Fruit fly (Drosophila melanogaster) whole organism, adult: ENCODE results near the gene Myc.

Experiments used
- CG11617 ChIP-seq: fragments of 200-800 bp; sonication (Bioruptor generic); optimal IDR thresholded peaks from 2 replicates; lab custom pipeline; 2017; ENCODE audit warnings: mild to moderate bottlenecking, missing biosample characterization, missing genetic modification reagents, missing genetic modification characterization
- CG12768 ChIP-seq: fragments of 200-800 bp; sonication (Bioruptor generic); optimal IDR thresholded peaks from 2 replicates; lab custom pipeline; 2017; ENCODE audit warnings: missing biosample characterization, missing genetic modification characterization, mild to moderate bottlenecking, moderate library complexity, missing genetic modification reagents
- CG14711 ChIP-seq: fragments of 200-800 bp; sonication (Bioruptor generic); optimal IDR thresholded peaks from 2 replicates; lab custom pipeline; 2018; ENCODE audit warnings: missing biosample characterization, mild to moderate bottlenecking, missing genetic modification characterization, moderate library complexity
- CG1620 ChIP-seq: fragments of 200-800 bp; sonication (Bioruptor generic); optimal IDR thresholded peaks from 2 replicates; lab custom pipeline; 2016; ENCODE audit warnings: missing biosample characterization, missing genetic modification characterization
- CG33017 ChIP-seq: fragments of 200-800 bp; sonication (Bioruptor generic); optimal IDR thresholded peaks from 2 replicates; lab custom pipeline; 2018; ENCODE audit warnings: missing biosample characterization, mild to moderate bottlenecking, missing genetic modification characterization, moderate library complexity
- CG5204 ChIP-seq: fragments of 200-800 bp; sonication (Bioruptor generic); optimal IDR thresholded peaks from 2 replicates; lab custom pipeline; 2016; ENCODE audit warnings: missing biosample characterization, missing genetic modification characterization
- CG7045 ChIP-seq: fragments of 200-800 bp; sonication (Bioruptor generic); optimal IDR thresholded peaks from 2 replicates; lab custom pipeline; 2017; ENCODE audit warnings: missing biosample characterization, mild to moderate bottlenecking, missing genetic modification characterization
- CG7101 ChIP-seq: fragments of 200-800 bp; sonication (Bioruptor generic); optimal IDR thresholded peaks from 2 replicates; lab custom pipeline; 2018; ENCODE audit warnings: missing biosample characterization, mild to moderate bottlenecking, missing genetic modification characterization, moderate library complexity
- Clk ChIP-seq: fragments of 200-800 bp; sonication (Bioruptor generic); optimal IDR thresholded peaks from 2 replicates; lab custom pipeline; 2017; ENCODE audit warnings: missing biosample characterization, missing genetic modification characterization
- Crg-1 ChIP-seq: fragments of 200-800 bp; sonication (Bioruptor generic); optimal IDR thresholded peaks from 2 replicates; lab custom pipeline; 2016; ENCODE audit warnings: missing biosample characterization, missing genetic modification characterization
- Hr96 ChIP-seq: fragments of 200-800 bp; sonication (Bioruptor generic); optimal IDR thresholded peaks from 2 replicates; lab custom pipeline; 2016; ENCODE audit warnings: missing biosample characterization, missing genetic modification characterization
- Mnt ChIP-seq: fragments of 200-800 bp; sonication (Bioruptor generic); optimal IDR thresholded peaks from 2 replicates; lab custom pipeline; 2016; ENCODE audit warnings: missing biosample characterization, mild to moderate bottlenecking, missing genetic modification characterization
- bab1 ChIP-seq: fragments of 200-800 bp; sonication (Bioruptor generic); optimal IDR thresholded peaks from 3 replicates; lab custom pipeline; 2019; ENCODE audit warnings: missing biosample characterization, mild to moderate bottlenecking, missing genetic modification characterization, moderate library complexity
- cic ChIP-seq: fragments of 200-800 bp; sonication (Bioruptor generic); optimal IDR thresholded peaks from 2 replicates; lab custom pipeline; 2017; ENCODE audit warnings: missing biosample characterization, mild to moderate bottlenecking, missing genetic modification characterization, moderate library complexity
- cnc ChIP-seq, 2 experiments: fragments of >200 bp; optimal IDR thresholded peaks; 2 replicates each; lab custom pipeline; 2017
- kay ChIP-seq: fragments of 200-800 bp; sonication (Bioruptor generic); peaks from one replicate; lab custom pipeline; 2016; ENCODE audit warnings: missing biosample characterization, missing genetic modification characterization, borderline replicate concordance
- ovo ChIP-seq: fragments of 200-800 bp; sonication (Bioruptor generic); optimal IDR thresholded peaks from 2 replicates; lab custom pipeline; 2016; ENCODE audit warnings: missing biosample characterization, missing genetic modification characterization
- pad ChIP-seq: fragments of 200-800 bp; sonication (Bioruptor generic); optimal IDR thresholded peaks from 3 replicates; lab custom pipeline; 2017; ENCODE audit warnings: missing biosample characterization, missing genetic modification characterization, mild to moderate bottlenecking, moderate library complexity, missing genetic modification reagents
- tj ChIP-seq: fragments of 200-800 bp; sonication (Bioruptor generic); optimal IDR thresholded peaks from 3 replicates; lab custom pipeline; 2017; ENCODE audit warnings: missing biosample characterization, mild to moderate bottlenecking, missing genetic modification characterization, moderate library complexity
- toe ChIP-seq: fragments of 200-800 bp; sonication (Bioruptor generic); optimal IDR thresholded peaks from 2 replicates; lab custom pipeline; 2016; ENCODE audit warnings: missing biosample characterization, missing genetic modification characterization

Myc gene

dm6 chrX:3372656-3373268 is at the start of gene Myc:
Gene Myc, plus strand, starts transcription at chrX:3373159.
- TF ChIP-seq Crg-1 (GFP tag; lab: Kevin White, UChicago) (peak; percentile 9), CG11617 (GFP tag; lab: Kevin White, UChicago) (no peak), bab1 (no peak), Mnt (GFP tag; lab: Kevin White, UChicago) (peak; percentile 70), CG7101 (tag; lab: Kevin White, UChicago) (peak; percentile 28), cic (peak; percentile 33), toe (GFP tag; lab: Kevin White, UChicago) (no peak), CG1620 (GFP tag; lab: Kevin White, UChicago) (no peak), cnc (optimal IDR thresholded peaks at IDR 0.05; lab: Kevin White, UChicago) (no peak), tj (GFP tag; lab: Kevin White, UChicago) (peak; percentile 61), Clk (GFP tag; lab: Kevin White, UChicago) (no peak), kay (GFP tag; lab: Kevin White, UChicago) (no peak), CG12768 (peak; percentile 3), CG14711 (tag; lab: Kevin White, UChicago) (no peak), CG33017 (tag; lab: Kevin White, UChicago) (no peak)

DNA sequence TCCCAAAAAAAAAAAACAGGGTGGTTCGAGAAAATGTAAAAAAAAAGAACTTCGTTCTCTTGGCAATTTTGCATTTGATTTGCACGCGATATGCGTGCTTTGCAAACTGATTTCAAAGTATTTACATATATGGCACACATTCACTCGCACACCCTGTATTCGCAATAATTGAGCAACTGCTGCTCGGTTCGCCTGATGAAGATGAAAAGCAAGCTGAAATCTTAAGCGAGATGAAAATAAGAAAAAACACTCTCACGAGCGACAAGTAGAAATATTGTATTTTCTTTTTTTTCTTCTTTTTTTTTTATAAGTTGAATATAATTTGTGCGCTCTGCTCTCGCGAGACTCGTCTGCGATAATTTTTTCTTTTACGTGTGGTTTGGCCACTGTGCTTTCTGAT is 44.0 kb upstream of the Myc start:
- TF ChIP-seq CG33017 (tag; lab: Kevin White, UChicago) (peak; percentile 51), tj (GFP tag; lab: Kevin White, UChicago) (peak; percentile 8), cnc (optimal IDR thresholded peaks at IDR 0.05; lab: Kevin White, UChicago) (no peak), Crg-1 (GFP tag; lab: Kevin White, UChicago) (no peak), CG7045 (GFP tag; lab: Kevin White, UChicago) (peak; percentile 45), CG14711 (tag; lab: Kevin White, UChicago) (peak; percentile 66), CG5204 (peak; percentile 36), cic (no peak), pad (no peak), Hr96 (GFP tag; lab: Kevin White, UChicago) (no peak), CG11617 (GFP tag; lab: Kevin White, UChicago) (peak; percentile 17), toe (GFP tag; lab: Kevin White, UChicago) (peak; percentile 2), Clk (GFP tag; lab: Kevin White, UChicago) (no peak), Mnt (GFP tag; lab: Kevin White, UChicago) (no peak), bab1 (peak; percentile 7), CG7101 (tag; lab: Kevin White, UChicago) (peak; percentile 66), ovo (GFP tag; lab: Kevin White, UChicago) (no peak), CG12768 (no peak)

DNA sequence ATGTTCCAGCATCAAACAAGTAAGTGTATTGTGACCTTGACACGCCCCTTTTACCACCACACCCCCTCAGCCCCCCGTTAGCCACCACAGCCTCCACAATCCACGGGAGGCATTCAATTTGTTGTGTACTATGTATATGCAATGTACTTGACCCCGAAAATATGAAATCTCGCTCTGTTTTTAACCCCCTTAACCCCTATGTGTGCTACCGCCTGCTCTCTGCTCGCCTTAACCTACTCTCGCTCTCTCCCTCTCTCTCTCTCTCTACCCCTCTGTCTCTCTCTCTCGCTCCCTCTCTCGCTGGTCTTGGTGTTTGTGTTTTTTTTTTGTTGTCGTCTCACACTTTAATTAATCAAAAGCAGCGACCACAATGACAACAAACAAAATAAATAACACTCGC is 40.4 kb upstream of the Myc start:
- TF ChIP-seq CG7045 (GFP tag; lab: Kevin White, UChicago) (no peak), ovo (GFP tag; lab: Kevin White, UChicago) (no peak), bab1 (no peak), cnc (optimal IDR thresholded peaks at IDR 0.05; lab: Kevin White, UChicago) (no peak), CG11617 (GFP tag; lab: Kevin White, UChicago) (no peak), pad (no peak), CG33017 (tag; lab: Kevin White, UChicago) (no peak), tj (GFP tag; lab: Kevin White, UChicago) (no peak), kay (GFP tag; lab: Kevin White, UChicago) (no peak), CG1620 (GFP tag; lab: Kevin White, UChicago) (no peak), toe (GFP tag; lab: Kevin White, UChicago) (no peak), Mnt (GFP tag; lab: Kevin White, UChicago) (no peak), Crg-1 (GFP tag; lab: Kevin White, UChicago) (no peak), Clk (GFP tag; lab: Kevin White, UChicago) (no peak), Hr96 (GFP tag; lab: Kevin White, UChicago) (no peak), cic (no peak), CG12768 (no peak), CG5204 (no peak), CG14711 (tag; lab: Kevin White, UChicago) (no peak)

dm6 chrX:3343680-3344079 is 29.3 kb upstream of the Myc start:
- TF ChIP-seq CG7101 (tag; lab: Kevin White, UChicago): no peak
- TF ChIP-seq Crg-1 (GFP tag; lab: Kevin White, UChicago): peak; percentile 4
- TF ChIP-seq pad: no peak
- TF ChIP-seq bab1: peak; percentile 32
- TF ChIP-seq tj (GFP tag; lab: Kevin White, UChicago): peak; percentile 12
- no peak for TF ChIP-seq CG7045 (GFP tag; lab: Kevin White, UChicago)

dm6 chrX:3344439-3345308 is 28.3 kb upstream of the Myc start:
- TF ChIP-seq toe (GFP tag; lab: Kevin White, UChicago) (no peak), Mnt (GFP tag; lab: Kevin White, UChicago) (no peak), CG1620 (GFP tag; lab: Kevin White, UChicago) (no peak), bab1 (no peak), Hr96 (GFP tag; lab: Kevin White, UChicago) (no peak), kay (GFP tag; lab: Kevin White, UChicago) (peak; percentile 42), ovo (GFP tag; lab: Kevin White, UChicago) (no peak)
